Worm (Caenorhabditis elegans) whole organism, young adult: ENCODE measurements around the gene W01B6.4.

ENCODE experiments used
- B0336.3 ChIP-seq: fragments of 200-800 bp; sonication (Bioruptor generic); IDR thresholded peaks from 2 replicates; pipeline ENCODE4 v1.3.6; 2022; ENCODE audit warnings: missing genetic modification characterization, missing compliant biosample characterization
- C06A6.2 ChIP-seq: fragments of 200-800 bp; sonication (Bioruptor generic); conservative IDR thresholded peaks from 2 replicates; pipeline ENCODE4 v1.3.6; 2022; ENCODE audit warnings: missing genetic modification characterization, missing compliant biosample characterization
- F33H1.4 ChIP-seq: fragments of 200-800 bp; sonication (Bioruptor generic); IDR thresholded peaks from 2 replicates; pipeline ENCODE4 v1.3.6; 2022; ENCODE audit warnings: missing genetic modification reagents, missing genetic modification characterization, missing compliant biosample characterization
- F49E8.2 ChIP-seq: sonication (generic microtip); optimal IDR thresholded peaks from 3 replicates; lab custom pipeline; 2017; ENCODE audit warnings: missing genetic modification characterization, mild to moderate bottlenecking, missing compliant biosample characterization, antibody characterized with exemption, moderate library complexity; ENCODE audit not compliant: insufficient read depth
- F57A8.1 ChIP-seq: fragments of 200-800 bp; sonication (Bioruptor generic); optimal IDR thresholded peaks from 2 replicates; lab custom pipeline; 2018; ENCODE audit warnings: mild to moderate bottlenecking, missing genetic modification characterization, moderate library complexity, missing compliant biosample characterization
- T26A5.8 ChIP-seq: sonication (generic microtip); optimal IDR thresholded peaks from 2 replicates; lab custom pipeline; 2016; ENCODE audit warnings: missing genetic modification characterization, missing compliant biosample characterization
- Y79H2A.3 ChIP-seq: fragments of 200-800 bp; sonication (Bioruptor generic); conservative IDR thresholded peaks from 2 replicates; pipeline ENCODE4 v1.3.6; 2022; ENCODE audit warnings: missing genetic modification reagents, missing genetic modification characterization, missing compliant biosample characterization
- Y95B8A.8 ChIP-seq: fragments of 200-800 bp; sonication (Bioruptor generic); IDR thresholded peaks from 2 replicates; pipeline ENCODE4 v1.3.6; 2022; ENCODE audit warnings: missing genetic modification reagents, missing genetic modification characterization, missing compliant biosample characterization
- ama-1 ChIP-seq, 3 experiments: fragments of 150-350 bp in 1 of 3; sonication (generic microtip) in 2 of 3; optimal IDR thresholded peaks; 2 replicates each; lab custom pipeline; 2014 to 2018; ENCODE audit warnings: missing biosample characterization in 2 of 3, missing genetic modification characterization in 2 of 3, missing genetic modification reagents in 2 of 3
- aptf-3 ChIP-seq: fragments of 200-800 bp; sonication (Bioruptor generic); IDR thresholded peaks from 2 replicates; pipeline ENCODE4 v1.3.6; 2022; ENCODE audit warnings: missing genetic modification characterization, missing compliant biosample characterization
- attf-3 ChIP-seq: fragments of 200-800 bp; sonication (Bioruptor generic); conservative IDR thresholded peaks from 2 replicates; pipeline ENCODE4 v1.3.6; 2022; ENCODE audit warnings: missing genetic modification reagents, missing genetic modification characterization, missing compliant biosample characterization
- bed-2 ChIP-seq: fragments of 200-800 bp; sonication (Bioruptor generic); IDR thresholded peaks from 2 replicates; pipeline ENCODE4 v1.3.6; 2022; ENCODE audit warnings: missing genetic modification reagents, missing genetic modification characterization, missing compliant biosample characterization
- cebp-1 ChIP-seq, 2 experiments: fragments of 200-800 bp in 1 of 2; sonication (Bioruptor generic) in 1 of 2; sonication (generic microtip) in 1 of 2; IDR thresholded peaks in 1 of 2; optimal IDR thresholded peaks in 1 of 2; 2 replicates each; pipeline versions ENCODE4 v1.3.6 to Lab custom; 2017 to 2022; ENCODE audit warnings: missing compliant biosample characterization in 2 of 2, missing genetic modification characterization in 2 of 2, mild to moderate bottlenecking in 1 of 2, missing genetic modification reagents in 1 of 2, moderate library complexity in 1 of 2
- cebp-2 ChIP-seq: fragments of 200-800 bp; sonication (Bioruptor generic); IDR thresholded peaks from 2 replicates; pipeline ENCODE4 v1.3.6; 2022; ENCODE audit warnings: missing genetic modification characterization, missing compliant biosample characterization
- ceh-58 ChIP-seq: fragments of 200-800 bp; sonication (Bioruptor generic); IDR thresholded peaks from 2 replicates; pipeline ENCODE4 v1.3.6; 2022; ENCODE audit warnings: missing genetic modification characterization, missing compliant biosample characterization
- dox-1 ChIP-seq: fragments of 200-800 bp; sonication (Bioruptor generic); IDR thresholded peaks from 2 replicates; pipeline ENCODE4 v1.3.6; 2022; ENCODE audit warnings: missing genetic modification reagents, missing genetic modification characterization, missing compliant biosample characterization
- efl-1 ChIP-seq: fragments of 150-350 bp; optimal IDR thresholded peaks from 2 replicates; lab custom pipeline; 2014; ENCODE audit warnings: missing biosample characterization, missing genetic modification reagents, missing genetic modification characterization
- egrh-3 ChIP-seq: fragments of 200-800 bp; sonication (Bioruptor generic); IDR thresholded peaks from 2 replicates; pipeline ENCODE4 v1.3.6; 2022; ENCODE audit warnings: missing genetic modification reagents, missing genetic modification characterization, missing compliant biosample characterization
- ets-4 ChIP-seq: fragments of 200-800 bp; sonication (Bioruptor generic); optimal IDR thresholded peaks from 2 replicates; lab custom pipeline; 2018; ENCODE audit warnings: mild to moderate bottlenecking, missing genetic modification characterization, missing compliant biosample characterization
- fkh-3 ChIP-seq: sonication (generic microtip); optimal IDR thresholded peaks from 2 replicates; lab custom pipeline; 2016; ENCODE audit warnings: mild to moderate bottlenecking, missing genetic modification characterization, missing compliant biosample characterization
- gei-17 ChIP-seq: fragments of 200-800 bp; sonication (Bioruptor generic); optimal IDR thresholded peaks from 2 replicates; lab custom pipeline; 2018; ENCODE audit warnings: mild to moderate bottlenecking, missing genetic modification characterization, missing compliant biosample characterization
- him-1 ChIP-seq: sonication (generic microtip); optimal IDR thresholded peaks from 2 replicates; lab custom pipeline; 2016; ENCODE audit warnings: missing genotype, missing genetic modification reagents, missing genetic modification characterization, missing compliant biosample characterization
- hlh-26 ChIP-seq: fragments of 200-800 bp; sonication (Bioruptor generic); conservative IDR thresholded peaks from 2 replicates; pipeline ENCODE4 v1.3.6; 2022; ENCODE audit warnings: missing genetic modification reagents, missing genetic modification characterization, missing compliant biosample characterization
- hmg-1.2 ChIP-seq: fragments of 200-800 bp; sonication (Bioruptor generic); IDR thresholded peaks from 2 replicates; pipeline ENCODE4 v1.3.6; 2022; ENCODE audit warnings: missing genetic modification reagents, missing genetic modification characterization, missing compliant biosample characterization
- hmg-20 ChIP-seq: fragments of 200-800 bp; sonication (Bioruptor generic); IDR thresholded peaks from 2 replicates; pipeline ENCODE4 v1.3.6; 2022; ENCODE audit warnings: missing genetic modification reagents, missing genetic modification characterization, missing compliant biosample characterization
- let-526 ChIP-seq: fragments of 200-800 bp; sonication (Bioruptor generic); IDR thresholded peaks from 2 replicates; pipeline ENCODE4 v1.3.6; 2022; ENCODE audit warnings: missing genetic modification reagents, missing genetic modification characterization, missing compliant biosample characterization
- lin-26 ChIP-seq: fragments of 200-800 bp; sonication (Bioruptor generic); IDR thresholded peaks from 2 replicates; pipeline ENCODE4 v1.3.6; 2022; ENCODE audit warnings: missing genetic modification reagents, missing genetic modification characterization, missing compliant biosample characterization
- lsl-1 ChIP-seq: fragments of 200-800 bp; sonication (Bioruptor generic); optimal IDR thresholded peaks from 2 replicates; lab custom pipeline; 2018; ENCODE audit warnings: mild to moderate bottlenecking, missing genetic modification characterization, moderate library complexity, missing compliant biosample characterization
- madf-6 ChIP-seq: fragments of 200-800 bp; sonication (Bioruptor generic); IDR thresholded peaks from 2 replicates; pipeline ENCODE4 v1.3.6; 2022; ENCODE audit warnings: missing genetic modification reagents, missing genetic modification characterization, missing compliant biosample characterization
- madf-8 ChIP-seq: fragments of 200-800 bp; sonication (Bioruptor generic); conservative IDR thresholded peaks from 2 replicates; pipeline ENCODE4 v1.3.6; 2022; ENCODE audit warnings: missing genetic modification reagents, missing genetic modification characterization, missing compliant biosample characterization
- mel-28 ChIP-seq: sonication (generic microtip); optimal IDR thresholded peaks from 2 replicates; lab custom pipeline; 2016; ENCODE audit warnings: borderline replicate concordance, mild to moderate bottlenecking, missing genetic modification characterization, missing compliant biosample characterization
- mxl-1 ChIP-seq: sonication (generic microtip); optimal IDR thresholded peaks from 2 replicates; lab custom pipeline; 2016; ENCODE audit warnings: missing genetic modification characterization, missing compliant biosample characterization
- nfya-1 ChIP-seq: sonication (generic microtip); optimal IDR thresholded peaks from 2 replicates; lab custom pipeline; 2017; ENCODE audit warnings: antibody characterized with exemption, missing compliant biosample characterization, missing genetic modification characterization, borderline replicate concordance; ENCODE audit not compliant: insufficient read depth
- nhr-120 ChIP-seq: fragments of 200-800 bp; sonication (Bioruptor generic); IDR thresholded peaks from 2 replicates; pipeline ENCODE4 v1.3.6; 2022; ENCODE audit warnings: missing genetic modification characterization, missing compliant biosample characterization
- nhr-179 ChIP-seq: sonication (generic microtip); optimal IDR thresholded peaks from 2 replicates; lab custom pipeline; 2016; ENCODE audit warnings: mild to moderate bottlenecking, missing genetic modification characterization, missing compliant biosample characterization
- nhr-90 ChIP-seq: sonication (generic microtip); optimal IDR thresholded peaks from 2 replicates; lab custom pipeline; 2016; ENCODE audit warnings: missing genotype, mild to moderate bottlenecking, missing genetic modification characterization, missing compliant biosample characterization
- sea-2 ChIP-seq: fragments of 200-800 bp; sonication (Bioruptor generic); IDR thresholded peaks from 2 replicates; pipeline ENCODE4 v1.3.6; 2022; ENCODE audit warnings: missing genetic modification characterization, missing compliant biosample characterization
- snpc-1.3 ChIP-seq: sonication (generic microtip); optimal IDR thresholded peaks from 2 replicates; lab custom pipeline; 2017; ENCODE audit warnings: missing genetic modification characterization, mild to moderate bottlenecking, missing compliant biosample characterization, antibody characterized with exemption, moderate library complexity, missing genotype, missing genetic modification reagents; ENCODE audit not compliant: insufficient read depth
- snpc-3.4 ChIP-seq: sonication (generic microtip); optimal IDR thresholded peaks from 2 replicates; lab custom pipeline; 2017; ENCODE audit warnings: missing genetic modification characterization, mild to moderate bottlenecking, missing compliant biosample characterization, antibody characterized with exemption, moderate library complexity, missing genotype, missing genetic modification reagents
- ztf-26 ChIP-seq: sonication (generic microtip); optimal IDR thresholded peaks from 2 replicates; lab custom pipeline; 2017; ENCODE audit warnings: missing genetic modification characterization, missing compliant biosample characterization

Gene W01B6.4

DNA sequence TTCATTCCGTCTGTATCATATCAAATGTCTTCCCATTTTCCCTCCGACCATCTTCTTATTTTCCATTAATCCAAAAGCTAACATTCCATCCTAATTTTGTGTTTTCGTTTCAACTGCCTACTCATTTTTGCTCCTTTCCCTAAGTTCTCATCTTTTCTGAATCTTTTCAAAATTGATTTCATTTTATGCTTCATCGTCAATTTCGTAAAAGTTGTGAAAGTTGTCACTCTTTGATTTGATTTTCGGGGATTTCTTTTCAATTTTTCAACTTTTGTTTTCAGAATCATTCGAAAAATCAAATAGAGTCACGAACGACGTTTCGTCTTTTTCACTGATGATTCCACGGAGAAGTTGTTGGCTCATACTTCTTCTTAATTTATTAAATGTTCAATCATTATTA is 7.7 kb upstream of the W01B6.4 start, which contains the start of gene cwn-2:
cwn-2 (plus strand) TSS at position 276 of the 400 bp plus-strand sequence.
- TF ChIP-seq ets-4 (no peak), bed-2 (GFP tag; lab: Robert Waterston, UW) (no peak), T26A5.8 (tag; lab: Kevin White, UChicago) (no peak), attf-3 (GFP tag; lab: Robert Waterston, UW) (no peak), nhr-179 (no peak), hmg-1.2 (GFP tag; lab: Robert Waterston, UW) (no peak), hlh-26 (GFP tag; lab: Robert Waterston, UW) (no peak), nhr-120 (GFP tag; lab: Robert Waterston, UW) (no peak), Y95B8A.8 (GFP tag; lab: Robert Waterston, UW) (no peak), F49E8.2 (no peak)

DNA sequence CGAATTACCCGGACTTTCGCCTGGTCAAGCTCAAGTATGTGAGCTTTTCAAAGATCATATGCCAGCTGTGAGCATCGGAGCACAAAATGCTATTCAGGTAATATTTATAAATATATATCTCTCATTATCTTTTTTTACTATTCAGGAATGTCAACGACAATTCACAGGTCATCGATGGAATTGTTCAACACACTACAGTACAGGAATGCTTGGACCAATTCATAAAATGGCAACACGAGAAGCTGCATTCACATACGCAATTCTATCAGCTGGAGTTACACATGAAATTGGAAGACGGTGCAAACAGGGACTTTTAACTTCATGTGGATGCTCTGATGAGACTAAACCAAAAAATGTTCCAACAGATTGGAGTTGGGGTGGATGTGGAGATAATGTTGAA is 7.0 kb upstream of the W01B6.4 start:
- TF ChIP-seq C06A6.2 (no peak), mel-28 (tag; lab: Kevin White, UChicago) (no peak), gei-17 (GFP tag; lab: Kevin White, UChicago) (no peak), nhr-90 (tag; lab: Kevin White, UChicago) (no peak), snpc-3.4 (no peak), mxl-1 (tag; lab: Kevin White, UChicago) (no peak)
- TF ChIP-seq, all 124 proteins: peak for 0

DNA sequence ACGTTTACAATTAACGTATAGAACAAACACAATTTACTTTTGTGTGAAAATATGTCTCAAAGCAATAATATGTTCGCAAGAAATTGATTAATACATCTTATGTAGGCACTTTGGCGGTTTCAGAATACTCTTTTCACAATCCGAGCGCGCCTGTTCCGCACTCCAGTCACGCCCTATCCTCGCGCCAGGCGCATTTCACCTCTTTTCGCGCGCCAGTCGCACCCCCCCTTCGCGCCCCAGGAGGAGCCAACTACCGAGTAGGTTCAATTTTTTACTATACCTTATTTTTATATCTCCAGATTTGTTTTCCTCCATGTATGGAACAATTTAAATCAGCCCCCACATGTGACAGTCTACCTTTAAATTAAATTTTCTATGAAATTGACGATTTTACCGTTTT is 4.1 kb upstream of the W01B6.4 start:
- peak; percentile 75 for TF ChIP-seq madf-6
- peak; percentile 42 for TF ChIP-seq efl-1 (GFP tag; lab: Kevin White, UChicago)
- peak; percentile 38; the same call in 1 of the 2 replicates for TF ChIP-seq madf-8
- peak; percentile 57; the same call in 1 of the 2 replicates for TF ChIP-seq egrh-3 (GFP tag; lab: Robert Waterston, UW)

DNA sequence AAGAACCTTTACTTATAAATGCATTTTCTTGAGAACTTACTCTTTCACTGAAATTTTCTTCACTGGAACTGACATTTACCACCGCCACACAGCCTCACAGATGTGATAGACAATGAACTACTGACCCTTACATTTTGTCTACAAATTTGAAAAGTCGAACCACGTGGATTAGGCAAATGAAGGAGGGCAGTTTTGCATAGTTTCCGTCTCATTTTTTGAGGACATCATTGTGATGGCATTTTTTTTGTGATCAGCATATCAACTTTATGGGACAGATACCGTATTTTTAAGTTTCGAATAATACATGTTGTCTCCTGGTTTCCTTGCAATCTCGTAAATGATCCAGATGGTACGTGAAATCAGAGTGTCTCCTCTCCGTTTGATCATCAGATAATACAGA is 2.7 kb upstream of the W01B6.4 start, which contains the start of gene W01B6.3:
W01B6.3 (minus strand) TSS at position 101 of the 400 bp plus-strand sequence.
- TF ChIP-seq him-1 (tag; lab: Kevin White, UChicago), result no peak
- TF ChIP-seq ztf-26 (tag; lab: Kevin White, UChicago), result no peak
- no peak for TF ChIP-seq hmg-20 (GFP tag; lab: Robert Waterston, UW)
- no peak for TF ChIP-seq snpc-1.3 (tag; lab: Kevin White, UChicago)
- TF ChIP-seq ama-1 (optimal IDR thresholded peaks at IDR 0.05; lab: Kevin White, UChicago), result no peak
- no peak for TF ChIP-seq ama-1 (GFP tag; optimal IDR thresholded peaks at IDR 0.05; lab: Kevin White, UChicago)
- no peak for TF ChIP-seq cebp-2 (GFP tag; lab: Robert Waterston, UW)
- TF ChIP-seq nfya-1 (tag; lab: Kevin White, UChicago), result no peak
- no peak for TF ChIP-seq ceh-58 (GFP tag; lab: Robert Waterston, UW)

DNA sequence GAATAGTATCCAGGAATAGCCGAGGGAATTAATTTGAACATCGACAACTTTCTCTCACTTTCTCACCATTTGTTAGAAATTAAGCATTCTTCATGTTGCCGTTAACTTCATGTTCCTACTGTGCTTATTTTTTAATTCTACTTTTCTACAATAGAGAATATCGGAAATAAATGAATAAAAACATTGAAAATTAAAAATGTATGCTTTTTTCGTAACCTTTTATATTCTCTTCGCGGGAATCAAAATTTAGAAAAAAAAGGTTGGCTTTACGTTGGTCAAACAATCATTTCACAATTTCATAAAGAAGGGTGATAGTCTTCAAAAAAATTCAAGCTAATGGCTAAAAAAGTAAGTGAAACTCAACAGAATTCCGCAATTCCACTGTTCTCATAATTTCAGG is 639 bp downstream of the W01B6.4 start, which contains the start of gene W01B6.5:
W01B6.5 (plus strand) TSS at position 301 of the 400 bp plus-strand sequence.
- TF ChIP-seq sea-2 (no peak), fkh-3 (tag; lab: Kevin White, UChicago) (no peak), madf-6 (no peak), F33H1.4 (GFP tag; lab: Robert Waterston, UW) (no peak), F57A8.1 (GFP tag; lab: Kevin White, UChicago) (no peak), lsl-1 (no peak), lin-26 (no peak), dox-1 (GFP tag; lab: Robert Waterston, UW) (no peak), aptf-3 (GFP tag; lab: Robert Waterston, UW) (no peak), B0336.3 (GFP tag; lab: Robert Waterston, UW) (no peak), cebp-1 (GFP tag; IDR thresholded peaks at IDR 0.05; lab: Robert Waterston, UW) (no peak), cebp-1 (tag; optimal IDR thresholded peaks at IDR 0.05; lab: Kevin White, UChicago) (no peak), Y79H2A.3 (no peak), let-526 (GFP tag; lab: Robert Waterston, UW) (no peak)
